Fruit fly (Drosophila melanogaster) Kc167 (cell line): Measurements from ENCODE around the gene Coq4.

Experiments used
- Myc ChIP-seq: fragments of >200 bp; optimal IDR thresholded peaks from 2 replicates; lab custom pipeline; 2017; ENCODE audit warnings: missing external identifiers
- Sin3A ChIP-seq: fragments of >200 bp; optimal IDR thresholded peaks from 2 replicates; lab custom pipeline; 2018; ENCODE audit warnings: missing external identifiers
- h ChIP-seq: fragments of >200 bp; optimal IDR thresholded peaks from 3 replicates; lab custom pipeline; 2018; ENCODE audit warnings: missing external identifiers
- insv ChIP-seq: fragments of >200 bp; optimal IDR thresholded peaks from 3 replicates; lab custom pipeline; 2018; ENCODE audit warnings: missing external identifiers
- psq ChIP-seq: fragments of >200 bp; optimal IDR thresholded peaks from 2 replicates; lab custom pipeline; 2017; ENCODE audit warnings: missing external identifiers
- ttk ChIP-seq: sonication (Bioruptor generic); optimal IDR thresholded peaks from 2 replicates; lab custom pipeline; 2017; ENCODE audit warnings: missing external identifiers

DNA sequence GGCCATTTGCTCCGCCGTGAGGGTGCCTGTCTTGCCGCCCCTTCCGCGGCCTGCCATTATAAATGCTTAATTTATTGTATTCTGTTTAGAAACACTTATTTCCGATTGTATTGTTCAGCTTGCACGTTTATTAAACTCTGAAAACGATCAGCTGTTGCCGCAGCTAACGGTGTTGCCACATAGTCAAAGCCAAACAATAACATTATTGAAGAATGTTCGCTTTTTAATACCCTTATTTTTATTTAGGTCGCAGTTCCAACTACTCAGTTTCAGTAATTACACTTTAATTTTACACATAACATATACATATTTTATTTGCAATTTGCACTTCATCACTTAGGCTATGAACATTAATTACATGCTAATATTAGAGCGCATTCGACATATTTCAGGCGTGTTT, 6.4 kb downstream of the Coq4 start, which contains the start of gene Polr3G:
- no peak for TF ChIP-seq insv (lab: Kevin White, UChicago)
- TF ChIP-seq h: no peak
- TF ChIP-seq ttk (lab: Kevin White, UChicago): no peak
- no peak for TF ChIP-seq Sin3A (lab: Kevin White, UChicago)
- no peak for TF ChIP-seq Myc
- no peak for TF ChIP-seq psq (lab: Kevin White, UChicago)
